Worm (Caenorhabditis elegans) whole organism, young adult: Measurements from ENCODE around the gene sfxn-5.

ENCODE experiments used
- F55B11.4 ChIP-seq: sonication (generic microtip); optimal IDR thresholded peaks from 2 replicates; lab custom pipeline; 2016; ENCODE audit warnings: missing compliant biosample characterization, missing genetic modification characterization, borderline replicate concordance; ENCODE audit not compliant: insufficient read depth
- mxl-1 ChIP-seq: sonication (generic microtip); optimal IDR thresholded peaks from 2 replicates; lab custom pipeline; 2016; ENCODE audit warnings: missing genetic modification characterization, missing compliant biosample characterization
- snpc-4 ChIP-seq, 5 experiments: fragments of 150-350 bp in 1 of 5; sonication (generic microtip) in 4 of 5; optimal IDR thresholded peaks; 2 replicates each; lab custom pipeline; 2014 to 2018; ENCODE audit warnings: missing genetic modification characterization in 5 of 5, missing biosample characterization in 3 of 5, antibody characterized with exemption in 2 of 5, mild to moderate bottlenecking in 2 of 5, missing compliant biosample characterization in 2 of 5, missing genotype in 2 of 5, moderate library complexity in 2 of 5, missing genetic modification reagents in 1 of 5

ce11 chrII:8149930-8150329 lies 45.1 kb upstream of the sfxn-5 start, which contains the start of gene F10B5.3:
- no peak for TF ChIP-seq mxl-1 (tag; lab: Kevin White, UChicago)
- TF ChIP-seq snpc-4 (GFP tag; optimal IDR thresholded peaks at IDR 0.05; lab: Kevin White, UChicago): no peak
- TF ChIP-seq snpc-4 (tag; optimal IDR thresholded peaks at IDR 0.05; lab: Kevin White, UChicago): no peak
- no peak for TF ChIP-seq F55B11.4 (tag; lab: Kevin White, UChicago)
